Fruit fly (Drosophila melanogaster) whole organism, pupa: ENCODE measurements around the gene CG46460.

Experiments used
- CG10348 ChIP-seq: fragments of 200-800 bp; sonication (Bioruptor generic); IDR thresholded peaks from 2 replicates; pipeline ENCODE4 v1.3.6; 2022; ENCODE audit warnings: missing biosample characterization, missing genetic modification characterization
- CG12605 ChIP-seq: fragments of 200-800 bp; sonication (Bioruptor generic); IDR thresholded peaks from 2 replicates; pipeline ENCODE4 v1.3.6; 2022; ENCODE audit warnings: missing biosample characterization, missing genetic modification characterization
- CG13204 ChIP-seq: fragments of 200-800 bp; sonication (Bioruptor generic); optimal IDR thresholded peaks from 2 replicates; lab custom pipeline; 2018; ENCODE audit warnings: missing biosample characterization, mild to moderate bottlenecking, missing genetic modification characterization, moderate library complexity
- CG14655 ChIP-seq: fragments of 200-800 bp; sonication (Bioruptor generic); optimal IDR thresholded peaks from 3 replicates; lab custom pipeline; 2017; ENCODE audit warnings: mild to moderate bottlenecking, missing biosample characterization, missing genetic modification reagents, missing genetic modification characterization
- CG9948 ChIP-seq: fragments of 200-800 bp; sonication (Bioruptor generic); optimal IDR thresholded peaks from 2 replicates; lab custom pipeline; 2018; ENCODE audit warnings: missing biosample characterization, mild to moderate bottlenecking, missing genetic modification characterization, moderate library complexity
- D1 ChIP-seq: fragments of 200-800 bp; sonication (Bioruptor generic); optimal IDR thresholded peaks from 2 replicates; lab custom pipeline; 2018; ENCODE audit warnings: missing biosample characterization, mild to moderate bottlenecking, missing genetic modification characterization, moderate library complexity
- EcR ChIP-seq: fragments of 200-800 bp; sonication (Bioruptor generic); optimal IDR thresholded peaks from 3 replicates; lab custom pipeline; 2019; ENCODE audit warnings: missing biosample characterization, missing genetic modification characterization, mild to moderate bottlenecking, moderate library complexity, missing genetic modification reagents
- Ets98B ChIP-seq: fragments of 200-800 bp; sonication (Bioruptor generic); IDR thresholded peaks from 2 replicates; pipeline ENCODE4 v1.3.6; 2022; ENCODE audit warnings: missing biosample characterization, missing genetic modification characterization
- Pif1A ChIP-seq: fragments of 200-800 bp; sonication (Bioruptor generic); optimal IDR thresholded peaks from 3 replicates; lab custom pipeline; 2016; ENCODE audit warnings: missing biosample characterization, missing genetic modification characterization
- Snoo ChIP-seq: fragments of 200-800 bp; sonication (Bioruptor generic); optimal IDR thresholded peaks from 3 replicates; lab custom pipeline; 2017; ENCODE audit warnings: missing biosample characterization, mild to moderate bottlenecking, missing genetic modification characterization, inconsistent platforms
- gl ChIP-seq: fragments of 200-800 bp; sonication (Bioruptor generic); optimal IDR thresholded peaks from 2 replicates; lab custom pipeline; 2018; ENCODE audit warnings: missing biosample characterization, mild to moderate bottlenecking, missing genetic modification characterization

dm6 chr3L:4187930-4188523 lies 39.1 kb downstream of the CG46460 start, which contains the start of the genes Teh2 and tipE:
- TF ChIP-seq EcR (GFP tag; lab: Kevin White, UChicago) (no peak), Snoo (tag; lab: Kevin White, UChicago) (no peak), CG14655 (GFP tag; lab: Kevin White, UChicago) (no peak), CG10348 (GFP tag; lab: Robert Waterston, UW) (no peak), CG13204 (GFP tag; lab: Kevin White, UChicago) (no peak), D1 (tag; lab: Kevin White, UChicago) (no peak), gl (tag; lab: Kevin White, UChicago) (no peak), CG12605 (GFP tag; lab: Robert Waterston, UW) (no peak), Ets98B (no peak), CG9948 (tag; lab: Kevin White, UChicago) (no peak), Pif1A (GFP tag; lab: Kevin White, UChicago) (no peak)
